Worm (Caenorhabditis elegans): ENCODE data around the gene F25E5.8.

ce11 chrV:7485000-7485399 lies 49.3 kb downstream of the F25E5.8 start, which contains the start of gene srbc-8:
- no peak for TF ChIP-seq flt-1 (GFP tag; IDR thresholded peaks at IDR 0.05)
- TF ChIP-seq tab-1 (GFP tag; IDR thresholded peaks at IDR 0.05) = no peak
- no peak for TF ChIP-seq cog-1 (tag; optimal IDR thresholded peaks at IDR 0.05)
- TF ChIP-seq T22C8.4 (GFP tag; IDR thresholded peaks at IDR 0.05) = no peak
- TF ChIP-seq klf-2 (GFP tag; conservative IDR thresholded peaks at IDR 0.05) = no peak
- no peak for TF ChIP-seq med-1 (GFP tag; optimal IDR thresholded peaks at IDR 0.05; ENCODE audit: insufficient read depth)
- no peak for TF ChIP-seq ztf-23 (GFP tag; IDR thresholded peaks at IDR 0.05)

Measured in whole organism, midembryonic.